Fruit fly (Drosophila melanogaster) whole organism, embryonic: Measurements from ENCODE around the gene SmydA-2.

Experiments used
- CG11247 ChIP-seq: fragments of 200-800 bp; sonication (Bioruptor generic); IDR thresholded peaks from 2 replicates; pipeline ENCODE4 v1.3.6; 2022; ENCODE audit warnings: missing biosample characterization, missing genetic modification characterization
- CG12942 ChIP-seq: fragments of 200-800 bp; sonication (Bioruptor generic); optimal IDR thresholded peaks from 3 replicates; lab custom pipeline; 2016; ENCODE audit warnings: missing biosample characterization, missing genetic modification characterization
- CG17361 ChIP-seq: fragments of 200-800 bp; sonication (Bioruptor generic); IDR thresholded peaks from 3 replicates; pipeline ENCODE4 v1.3.6; 2022; ENCODE audit warnings: missing biosample characterization, missing genetic modification characterization
- CG2129 ChIP-seq: fragments of 200-800 bp; sonication (Bioruptor generic); IDR thresholded peaks from 2 replicates; pipeline ENCODE4 v1.3.6; 2022; ENCODE audit warnings: missing biosample characterization, missing genetic modification characterization; ENCODE audit not compliant: partially characterized antibody
- CG6854 ChIP-seq: fragments of 200-800 bp; sonication (Bioruptor generic); optimal IDR thresholded peaks from 3 replicates; lab custom pipeline; 2017; ENCODE audit warnings: missing biosample characterization, mild to moderate bottlenecking, missing genetic modification characterization
- Dp ChIP-seq: fragments of 200-800 bp; sonication (Bioruptor generic); optimal IDR thresholded peaks from 2 replicates; lab custom pipeline; 2018; ENCODE audit warnings: missing biosample characterization, mild to moderate bottlenecking, missing genetic modification characterization, moderate library complexity
- Nf-YA ChIP-seq: fragments of 200-800 bp; sonication (Bioruptor generic); IDR thresholded peaks from 2 replicates; pipeline ENCODE4 v1.3.6; 2022; ENCODE audit warnings: missing biosample characterization, missing genetic modification characterization
- oc ChIP-seq: fragments of 200-800 bp; sonication (Bioruptor generic); optimal IDR thresholded peaks from 2 replicates; lab custom pipeline; 2018; ENCODE audit warnings: missing biosample characterization, mild to moderate bottlenecking, missing genetic modification characterization, moderate library complexity
- pan ChIP-seq, 4 experiments: fragments of >200 bp in 3 of 4; fragments of 200-800 bp in 1 of 4; sonication (Bioruptor generic) in 1 of 4; optimal IDR thresholded peaks in 3 of 4; IDR thresholded peaks in 1 of 4; 2 replicates each; pipeline versions ENCODE4 v1.3.6 to Lab custom; 2017 to 2022; ENCODE audit warnings: missing biosample characterization in 2 of 4, missing genetic modification characterization in 2 of 4, mixed read lengths in 1 of 4

DNA sequence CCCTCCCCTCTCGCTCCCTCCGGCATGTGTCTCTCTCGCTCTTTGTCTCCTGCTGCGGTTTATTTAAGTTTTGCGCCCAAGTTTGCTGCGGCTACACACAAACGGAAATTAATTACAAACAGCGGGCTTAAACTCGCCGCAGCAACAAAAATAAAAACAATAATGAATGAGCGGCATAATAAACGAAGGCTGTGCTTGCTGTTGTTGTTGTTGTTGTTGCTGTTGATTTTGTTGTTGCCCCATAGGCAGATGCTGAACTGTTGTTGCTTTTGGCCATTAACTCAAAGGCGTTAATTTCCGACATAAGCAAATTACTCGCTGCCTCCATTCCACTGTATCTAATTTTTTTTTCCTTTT lies 13.7 kb upstream of the SmydA-2 start:
- no peak for TF ChIP-seq pan (optimal IDR thresholded peaks at IDR 0.05; lab: Kevin White, UChicago)
- peak in 1 of 2 experiments; percentile 4 for TF ChIP-seq pan (GFP tag; optimal IDR thresholded peaks at IDR 0.05 in 1 of 2, IDR thresholded peaks at IDR 0.05 in 1 of 2)
- TF ChIP-seq Nf-YA (GFP tag; lab: Robert Waterston, UW), result no peak
- TF ChIP-seq CG2129, result no peak
- TF ChIP-seq Dp (GFP tag; lab: Kevin White, UChicago), result no peak
- TF ChIP-seq CG11247 (GFP tag; lab: Robert Waterston, UW), result 0 out of 2 replicates have a peak, but pooled peaks have one; percentile 6
- no peak; the same call in 2 of the 3 replicates for TF ChIP-seq CG17361 (GFP tag; lab: Robert Waterston, UW)
- no peak for TF ChIP-seq oc (tag; lab: Kevin White, UChicago)
- no peak for TF ChIP-seq CG6854
- TF ChIP-seq CG12942 (GFP tag; lab: Kevin White, UChicago), result no peak
